Fruit fly (Drosophila melanogaster) Kc167 (cell line): ENCODE data around the gene CG5895.

ENCODE experiments used
- Myc ChIP-seq: fragments of >200 bp; optimal IDR thresholded peaks from 2 replicates; lab custom pipeline; 2017; ENCODE audit warnings: missing external identifiers
- Sin3A ChIP-seq: fragments of >200 bp; optimal IDR thresholded peaks from 2 replicates; lab custom pipeline; 2018; ENCODE audit warnings: missing external identifiers
- h ChIP-seq: fragments of >200 bp; optimal IDR thresholded peaks from 3 replicates; lab custom pipeline; 2018; ENCODE audit warnings: missing external identifiers
- insv ChIP-seq: fragments of >200 bp; optimal IDR thresholded peaks from 3 replicates; lab custom pipeline; 2018; ENCODE audit warnings: missing external identifiers
- psq ChIP-seq: fragments of >200 bp; optimal IDR thresholded peaks from 2 replicates; lab custom pipeline; 2017; ENCODE audit warnings: missing external identifiers
- ttk ChIP-seq: sonication (Bioruptor generic); optimal IDR thresholded peaks from 2 replicates; lab custom pipeline; 2017; ENCODE audit warnings: missing external identifiers

CG5895 gene

dm6 chr3L:16011319-16012210 lies 23.7 kb upstream of the CG5895 start, which contains the start of gene mib1:
mib1 (minus strand) TSS chr3L:16011812.
- TF ChIP-seq h (lab: Kevin White, UChicago): no peak
- no peak for TF ChIP-seq Myc (lab: Kevin White, UChicago)
- no peak for TF ChIP-seq ttk (lab: Kevin White, UChicago)
- TF ChIP-seq Sin3A: no peak
- no peak for TF ChIP-seq insv (lab: Kevin White, UChicago)
- TF ChIP-seq psq (lab: Kevin White, UChicago): no peak

dm6 chr3L:16012315-16012950 lies 22.9 kb upstream of the CG5895 start:
- TF ChIP-seq psq (lab: Kevin White, UChicago) (no peak), ttk (lab: Kevin White, UChicago) (no peak), h (lab: Kevin White, UChicago) (no peak)

- TF ChIP-seq h (lab: Kevin White, UChicago) (no peak), Sin3A (no peak), insv (lab: Kevin White, UChicago) (no peak), psq (lab: Kevin White, UChicago) (no peak), ttk (lab: Kevin White, UChicago) (no peak), Myc (lab: Kevin White, UChicago) (no peak)
These were observed 21.9 kb upstream of the CG5895 start for dm6 chr3L:16013198-16013982.

dm6 chr3L:16014515-16014914 lies 20.8 kb upstream of the CG5895 start:
- no peak for TF ChIP-seq insv (lab: Kevin White, UChicago)
- no peak for TF ChIP-seq psq (lab: Kevin White, UChicago)
- no peak for TF ChIP-seq Myc (lab: Kevin White, UChicago)
- TF ChIP-seq ttk (lab: Kevin White, UChicago): no peak
- no peak for TF ChIP-seq Sin3A
- no peak for TF ChIP-seq h (lab: Kevin White, UChicago)

- TF ChIP-seq Sin3A (no peak), ttk (lab: Kevin White, UChicago) (no peak), h (lab: Kevin White, UChicago) (no peak), psq (lab: Kevin White, UChicago) (no peak), Myc (lab: Kevin White, UChicago) (no peak), insv (lab: Kevin White, UChicago) (no peak)
These were observed 19.2 kb upstream of the CG5895 start for dm6 chr3L:16015765-16016760.

dm6 chr3L:16016911-16017310 lies 18.4 kb upstream of the CG5895 start:
- no peak for TF ChIP-seq insv (lab: Kevin White, UChicago)
- no peak for TF ChIP-seq Myc (lab: Kevin White, UChicago)
- TF ChIP-seq ttk (lab: Kevin White, UChicago): no peak
- no peak for TF ChIP-seq h (lab: Kevin White, UChicago)
- TF ChIP-seq Sin3A: no peak

- TF ChIP-seq psq (lab: Kevin White, UChicago) (no peak), Myc (lab: Kevin White, UChicago) (no peak), ttk (lab: Kevin White, UChicago) (no peak), Sin3A (no peak), insv (lab: Kevin White, UChicago) (no peak), h (lab: Kevin White, UChicago) (no peak)
These were observed 17.6 kb upstream of the CG5895 start for dm6 chr3L:16017528-16018250.

dm6 chr3L:16018251-16018583 lies 17.1 kb upstream of the CG5895 start:
- TF ChIP-seq ttk (lab: Kevin White, UChicago) (no peak), h (lab: Kevin White, UChicago) (no peak), Myc (lab: Kevin White, UChicago) (no peak), psq (lab: Kevin White, UChicago) (no peak), Sin3A (no peak)

dm6 chr3L:16018721-16019120 lies 16.6 kb upstream of the CG5895 start:
- TF ChIP-seq psq (lab: Kevin White, UChicago): no peak
